Worm (Caenorhabditis elegans) whole organism, midembryonic: ENCODE measurements around the gene Y43B11AR.1.

ENCODE experiments used
- flt-1 ChIP-seq: fragments of 200-800 bp; sonication (Bioruptor generic); IDR thresholded peaks from 2 replicates; pipeline ENCODE4 v1.3.6; 2022; ENCODE audit warnings: missing genetic modification characterization, missing compliant biosample characterization
- klf-2 ChIP-seq: fragments of 200-800 bp; sonication (Bioruptor generic); conservative IDR thresholded peaks from 2 replicates; pipeline ENCODE4 v1.3.6; 2022; ENCODE audit warnings: missing genetic modification reagents, missing genetic modification characterization, missing compliant biosample characterization
- ztf-29 ChIP-seq: fragments of 200-800 bp; sonication (Bioruptor generic); IDR thresholded peaks from 2 replicates; pipeline ENCODE4 v1.3.6; 2022; ENCODE audit warnings: missing genetic modification reagents, missing genetic modification characterization, missing compliant biosample characterization

ce11 chrIV:7032459-7032858 is 48.9 kb upstream of the Y43B11AR.1 start, which contains the start of gene C06G3.8:
- TF ChIP-seq ztf-29 (GFP tag; lab: Robert Waterston, UW) (no peak), flt-1 (GFP tag; lab: Robert Waterston, UW) (no peak), klf-2 (GFP tag; lab: Robert Waterston, UW) (no peak)
